Fruit fly (Drosophila melanogaster): ENCODE results near the gene rux.

DNA sequence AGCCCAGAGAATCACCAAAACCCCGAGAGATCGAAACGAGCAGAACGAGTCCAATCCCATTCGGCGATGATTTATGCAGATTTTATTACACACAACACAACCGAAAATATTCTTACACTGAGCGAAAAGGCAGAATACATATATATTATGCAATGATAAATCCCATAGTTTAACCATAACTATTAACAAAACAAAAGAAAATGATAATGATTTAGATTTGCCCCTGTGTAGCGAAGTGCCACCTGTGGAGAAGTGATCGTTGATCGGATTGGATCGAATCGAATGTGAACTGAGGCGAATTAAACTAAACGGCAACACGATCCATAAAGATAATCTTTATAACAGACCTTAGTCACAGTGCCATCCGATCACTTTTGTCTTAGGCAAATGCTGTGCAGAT, 8.6 kb downstream of the rux start:
- TF ChIP-seq Myc (optimal IDR thresholded peaks at IDR 0.05) (no peak), ey (GFP tag; optimal IDR thresholded peaks at IDR 0.05) (no peak), foxo (GFP tag; optimal IDR thresholded peaks at IDR 0.05) (no peak), GATAd (GFP tag; optimal IDR thresholded peaks at IDR 0.05) (no peak), dl (GFP tag; optimal IDR thresholded peaks at IDR 0.05; ENCODE audit: insufficient read depth in 1 of 2, partially characterized antibody in 2 of 2) (no peak), lola (GFP tag; optimal IDR thresholded peaks at IDR 0.05) (no peak), woc (GFP tag; optimal IDR thresholded peaks at IDR 0.05) (no peak), Hr83 (GFP tag; optimal IDR thresholded peaks at IDR 0.05; ENCODE audit: poor library complexity, severe bottlenecking) (no peak), OdsH (GFP tag; optimal IDR thresholded peaks at IDR 0.05) (no peak), Sp1 (GFP tag; optimal IDR thresholded peaks at IDR 0.05) (no peak)

All from whole organism, wandering third instar larva.